Worm (Caenorhabditis elegans) whole organism, L1 larva: Measurements from ENCODE around the gene dyf-6.

Source experiments
- alr-1 ChIP-seq: fragments of 200-800 bp; sonication (Bioruptor generic); optimal IDR thresholded peaks from 2 replicates; lab custom pipeline; 2018; ENCODE audit warnings: borderline replicate concordance, mild to moderate bottlenecking, missing genetic modification characterization, missing compliant biosample characterization
- ama-1 ChIP-seq: fragments of 150-350 bp; optimal IDR thresholded peaks from 2 replicates; lab custom pipeline; 2014
- elt-2 ChIP-seq: sonication (generic microtip); optimal IDR thresholded peaks from 2 replicates; lab custom pipeline; 2016; ENCODE audit warnings: missing genetic modification characterization, mild to moderate bottlenecking, inconsistent platforms, missing compliant biosample characterization, missing genetic modification reagents
- nhr-12 ChIP-seq: sonication (generic microtip); optimal IDR thresholded peaks from 2 replicates; lab custom pipeline; 2017; ENCODE audit warnings: missing biosample characterization, missing genetic modification characterization
- nhr-20 ChIP-seq: sonication (generic microtip); optimal IDR thresholded peaks from 2 replicates; lab custom pipeline; 2016; ENCODE audit warnings: mild to moderate bottlenecking, missing genetic modification characterization, missing compliant biosample characterization
- nhr-28 ChIP-seq: fragments of 150-350 bp; optimal IDR thresholded peaks from 2 replicates; lab custom pipeline; 2014; ENCODE audit warnings: missing biosample characterization, missing genetic modification characterization
- rnt-1 ChIP-seq: sonication (generic microtip); optimal IDR thresholded peaks from 2 replicates; lab custom pipeline; 2016; ENCODE audit warnings: mild to moderate bottlenecking, missing genetic modification characterization, moderate library complexity, missing compliant biosample characterization
- skn-1 ChIP-seq: fragments of 150-350 bp; optimal IDR thresholded peaks from 2 replicates; lab custom pipeline; 2014; ENCODE audit warnings: missing biosample characterization, missing genetic modification characterization
- sox-4 ChIP-seq: sonication (generic microtip); optimal IDR thresholded peaks from 2 replicates; lab custom pipeline; 2016; ENCODE audit warnings: missing genetic modification characterization, missing compliant biosample characterization

DNA sequence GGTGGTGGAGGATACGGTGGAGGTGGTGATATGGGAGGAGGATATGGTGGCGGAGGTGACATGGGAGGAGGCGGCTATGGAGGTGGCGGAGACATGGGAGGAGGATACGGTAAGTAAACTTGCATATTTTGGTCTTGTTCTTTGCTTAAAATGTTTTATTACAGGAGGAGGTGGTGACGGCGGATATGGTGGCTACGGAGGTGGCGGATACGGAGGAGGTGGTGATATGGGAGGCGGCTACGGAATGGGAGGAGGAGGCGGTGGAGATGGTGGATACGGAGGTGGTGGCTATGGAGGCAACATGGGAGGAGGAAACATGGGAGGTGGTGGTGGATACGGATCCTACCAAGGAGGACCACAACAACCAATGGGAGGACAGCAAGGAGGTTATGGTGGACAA is 49.7 kb downstream of the dyf-6 start:
- no peak for TF ChIP-seq elt-2 (tag; lab: Kevin White, UChicago)
- no peak for TF ChIP-seq alr-1 (tag; lab: Kevin White, UChicago)
- no peak for TF ChIP-seq rnt-1 (tag; lab: Kevin White, UChicago)
- no peak for TF ChIP-seq nhr-20
- TF ChIP-seq skn-1 (tag; lab: Kevin White, UChicago), result no peak
- TF ChIP-seq ama-1 (lab: Kevin White, UChicago), result no peak
- no peak for TF ChIP-seq sox-4 (tag; lab: Kevin White, UChicago)
- TF ChIP-seq nhr-28 (tag; lab: Kevin White, UChicago), result no peak
- TF ChIP-seq nhr-12, result no peak
